Worm (Caenorhabditis elegans) whole organism, young adult: ENCODE measurements around the gene C51E3.6.

Experiments
- F49E8.2 ChIP-seq: sonication (generic microtip); optimal IDR thresholded peaks from 3 replicates; lab custom pipeline; 2017; ENCODE audit warnings: missing genetic modification characterization, mild to moderate bottlenecking, missing compliant biosample characterization, antibody characterized with exemption, moderate library complexity; ENCODE audit not compliant: insufficient read depth
- Y53G8AR.9 ChIP-seq: fragments of 200-800 bp; sonication (Bioruptor generic); conservative IDR thresholded peaks from 2 replicates; pipeline ENCODE4 v1.3.6; 2022; ENCODE audit warnings: missing genetic modification reagents, missing genetic modification characterization, missing compliant biosample characterization
- Y56A3A.18 ChIP-seq: fragments of 200-800 bp; sonication (Bioruptor generic); IDR thresholded peaks from 2 replicates; pipeline ENCODE4 v1.3.6; 2022; ENCODE audit warnings: missing genetic modification reagents, missing genetic modification characterization, missing compliant biosample characterization
- ceh-40 ChIP-seq: fragments of 200-800 bp; sonication (Bioruptor generic); IDR thresholded peaks from 2 replicates; pipeline ENCODE4 v1.3.6; 2022; ENCODE audit warnings: missing genetic modification characterization, missing compliant biosample characterization
- gei-17 ChIP-seq: fragments of 200-800 bp; sonication (Bioruptor generic); optimal IDR thresholded peaks from 2 replicates; lab custom pipeline; 2018; ENCODE audit warnings: mild to moderate bottlenecking, missing genetic modification characterization, missing compliant biosample characterization
- hsf-1 ChIP-seq: fragments of 200-800 bp; sonication (Bioruptor generic); IDR thresholded peaks from 2 replicates; pipeline ENCODE4 v1.3.6; 2022; ENCODE audit warnings: missing genetic modification reagents, missing genetic modification characterization, missing compliant biosample characterization
- snpc-4 ChIP-seq, 5 experiments: fragments of 150-350 bp in 1 of 5; sonication (generic microtip) in 4 of 5; optimal IDR thresholded peaks; 2 replicates each; lab custom pipeline; 2014 to 2018; ENCODE audit warnings: missing genetic modification characterization in 5 of 5, missing biosample characterization in 3 of 5, antibody characterized with exemption in 2 of 5, mild to moderate bottlenecking in 2 of 5, missing compliant biosample characterization in 2 of 5, missing genotype in 2 of 5, moderate library complexity in 2 of 5, missing genetic modification reagents in 1 of 5
- somi-1 ChIP-seq: fragments of 200-800 bp; sonication (Bioruptor generic); optimal IDR thresholded peaks from 2 replicates; lab custom pipeline; 2018; ENCODE audit warnings: mild to moderate bottlenecking, missing genetic modification characterization, missing compliant biosample characterization
- tbp1 ChIP-seq: fragments of 200-800 bp; sonication (Bioruptor generic); optimal IDR thresholded peaks from 2 replicates; lab custom pipeline; 2018; ENCODE audit warnings: mild to moderate bottlenecking, missing genetic modification characterization, missing compliant biosample characterization
- tbx-9 ChIP-seq: sonication (generic microtip); optimal IDR thresholded peaks from 2 replicates; lab custom pipeline; 2016; ENCODE audit warnings: borderline replicate concordance, missing genetic modification characterization, inconsistent platforms, missing compliant biosample characterization
- ztf-18 ChIP-seq: sonication (generic microtip); optimal IDR thresholded peaks from 2 replicates; lab custom pipeline; 2016; ENCODE audit warnings: missing genotype, mild to moderate bottlenecking, missing genetic modification characterization, missing compliant biosample characterization
- ztf-25 ChIP-seq: fragments of 200-800 bp; sonication (Bioruptor generic); IDR thresholded peaks from 2 replicates; pipeline ENCODE4 v1.3.6; 2022; ENCODE audit warnings: missing genetic modification reagents, missing genetic modification characterization, missing compliant biosample characterization

DNA sequence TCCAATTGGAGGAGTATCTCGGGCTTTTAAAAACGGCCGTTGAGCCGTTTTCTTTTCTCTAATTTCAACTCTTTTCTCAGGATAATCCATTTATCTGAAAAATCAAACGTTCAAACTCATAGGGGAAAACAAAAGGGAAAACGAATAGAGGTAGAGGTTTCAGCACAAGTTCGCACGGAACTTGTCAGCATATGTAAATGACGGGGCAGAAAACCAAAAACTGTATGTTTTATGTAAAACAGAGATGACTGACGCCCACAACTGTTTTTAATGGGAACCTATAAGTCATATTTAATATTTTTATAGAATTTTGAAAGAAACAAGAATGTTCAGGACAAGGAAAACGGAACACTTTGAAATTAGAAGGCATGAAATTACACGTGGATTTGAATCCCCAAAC, at the start of gene C51E3.6:
- TF ChIP-seq tbx-9 (tag; lab: Kevin White, UChicago) (no peak), Y56A3A.18 (GFP tag; lab: Robert Waterston, UW) (no peak), F49E8.2 (tag; lab: Kevin White, UChicago) (no peak), hsf-1 (GFP tag; lab: Robert Waterston, UW) (no peak), ztf-25 (GFP tag; lab: Robert Waterston, UW) (no peak), Y53G8AR.9 (GFP tag; lab: Robert Waterston, UW) (no peak), tbp1 (GFP tag; lab: Kevin White, UChicago) (no peak), gei-17 (GFP tag; lab: Kevin White, UChicago) (no peak), snpc-4 (GFP tag; optimal IDR thresholded peaks at IDR 0.05; lab: Kevin White, UChicago) (no peak), snpc-4 (tag; optimal IDR thresholded peaks at IDR 0.05; lab: Kevin White, UChicago) (no peak), somi-1 (no peak), ztf-18 (no peak), ceh-40 (no peak)
